Worm (Caenorhabditis elegans): ENCODE results near the gene F52C9.3.

DNA sequence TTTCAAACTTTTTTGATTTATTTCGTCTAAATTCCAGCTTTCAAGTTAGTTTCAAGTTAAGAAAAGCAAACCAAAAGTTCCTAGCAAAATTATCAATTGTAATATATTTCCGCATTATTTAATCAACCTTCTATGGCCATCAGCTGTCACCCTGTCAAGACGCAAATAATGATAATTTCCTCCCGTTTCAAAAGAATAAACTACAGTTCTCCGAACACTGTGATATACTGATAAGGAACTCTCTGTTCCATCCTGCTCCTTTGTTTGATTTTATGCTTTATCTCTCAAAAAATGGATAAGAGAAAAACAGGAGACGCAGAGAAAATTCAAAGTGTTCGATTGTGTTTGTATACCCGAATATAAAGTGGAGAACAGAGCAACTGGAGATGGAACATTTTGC is 30.4 kb upstream of the F52C9.3 start:
- TF ChIP-seq hlh-30 (tag; optimal IDR thresholded peaks at IDR 0.05; ENCODE audit: insufficient read depth) (no peak), ets-4 (tag; optimal IDR thresholded peaks at IDR 0.05) (no peak), lin-11 (tag; optimal IDR thresholded peaks at IDR 0.05) (no peak), nhr-11 (tag; optimal IDR thresholded peaks at IDR 0.05) (no peak), sox-4 (tag; optimal IDR thresholded peaks at IDR 0.05) (no peak), fax-1 (tag; optimal IDR thresholded peaks at IDR 0.05) (no peak), rnt-1 (tag; optimal IDR thresholded peaks at IDR 0.05) (no peak), tbx-7 (tag; optimal IDR thresholded peaks at IDR 0.05) (no peak), ref-2 (tag; optimal IDR thresholded peaks at IDR 0.05) (no peak), dve-1 (tag; optimal IDR thresholded peaks at IDR 0.05) (no peak), pqm-1 (tag; optimal IDR thresholded peaks at IDR 0.05) (no peak)
